Fruit fly (Drosophila melanogaster) whole organism, adult: ENCODE measurements around the gene GstT3.

Experiments
- CG11617 ChIP-seq: fragments of 200-800 bp; sonication (Bioruptor generic); optimal IDR thresholded peaks from 2 replicates; lab custom pipeline; 2017; ENCODE audit warnings: mild to moderate bottlenecking, missing biosample characterization, missing genetic modification reagents, missing genetic modification characterization
- CG12768 ChIP-seq: fragments of 200-800 bp; sonication (Bioruptor generic); optimal IDR thresholded peaks from 2 replicates; lab custom pipeline; 2017; ENCODE audit warnings: missing biosample characterization, missing genetic modification characterization, mild to moderate bottlenecking, moderate library complexity, missing genetic modification reagents
- CG14711 ChIP-seq: fragments of 200-800 bp; sonication (Bioruptor generic); optimal IDR thresholded peaks from 2 replicates; lab custom pipeline; 2018; ENCODE audit warnings: missing biosample characterization, mild to moderate bottlenecking, missing genetic modification characterization, moderate library complexity
- CG1620 ChIP-seq: fragments of 200-800 bp; sonication (Bioruptor generic); optimal IDR thresholded peaks from 2 replicates; lab custom pipeline; 2016; ENCODE audit warnings: missing biosample characterization, missing genetic modification characterization
- CG33017 ChIP-seq: fragments of 200-800 bp; sonication (Bioruptor generic); optimal IDR thresholded peaks from 2 replicates; lab custom pipeline; 2018; ENCODE audit warnings: missing biosample characterization, mild to moderate bottlenecking, missing genetic modification characterization, moderate library complexity
- CG5204 ChIP-seq: fragments of 200-800 bp; sonication (Bioruptor generic); optimal IDR thresholded peaks from 2 replicates; lab custom pipeline; 2016; ENCODE audit warnings: missing biosample characterization, missing genetic modification characterization
- CG7045 ChIP-seq: fragments of 200-800 bp; sonication (Bioruptor generic); optimal IDR thresholded peaks from 2 replicates; lab custom pipeline; 2017; ENCODE audit warnings: missing biosample characterization, mild to moderate bottlenecking, missing genetic modification characterization
- CG7101 ChIP-seq: fragments of 200-800 bp; sonication (Bioruptor generic); optimal IDR thresholded peaks from 2 replicates; lab custom pipeline; 2018; ENCODE audit warnings: missing biosample characterization, mild to moderate bottlenecking, missing genetic modification characterization, moderate library complexity
- Clk ChIP-seq: fragments of 200-800 bp; sonication (Bioruptor generic); optimal IDR thresholded peaks from 2 replicates; lab custom pipeline; 2017; ENCODE audit warnings: missing biosample characterization, missing genetic modification characterization
- Crg-1 ChIP-seq: fragments of 200-800 bp; sonication (Bioruptor generic); optimal IDR thresholded peaks from 2 replicates; lab custom pipeline; 2016; ENCODE audit warnings: missing biosample characterization, missing genetic modification characterization
- Hr96 ChIP-seq: fragments of 200-800 bp; sonication (Bioruptor generic); optimal IDR thresholded peaks from 2 replicates; lab custom pipeline; 2016; ENCODE audit warnings: missing biosample characterization, missing genetic modification characterization
- Mnt ChIP-seq: fragments of 200-800 bp; sonication (Bioruptor generic); optimal IDR thresholded peaks from 2 replicates; lab custom pipeline; 2016; ENCODE audit warnings: missing biosample characterization, mild to moderate bottlenecking, missing genetic modification characterization
- bab1 ChIP-seq: fragments of 200-800 bp; sonication (Bioruptor generic); optimal IDR thresholded peaks from 3 replicates; lab custom pipeline; 2019; ENCODE audit warnings: missing biosample characterization, mild to moderate bottlenecking, missing genetic modification characterization, moderate library complexity
- cic ChIP-seq: fragments of 200-800 bp; sonication (Bioruptor generic); optimal IDR thresholded peaks from 2 replicates; lab custom pipeline; 2017; ENCODE audit warnings: missing biosample characterization, mild to moderate bottlenecking, missing genetic modification characterization, moderate library complexity
- cnc ChIP-seq, 2 experiments: fragments of >200 bp; optimal IDR thresholded peaks; 2 replicates each; lab custom pipeline; 2017
- kay ChIP-seq: fragments of 200-800 bp; sonication (Bioruptor generic); peaks from one replicate; lab custom pipeline; 2016; ENCODE audit warnings: missing biosample characterization, missing genetic modification characterization, borderline replicate concordance
- ovo ChIP-seq: fragments of 200-800 bp; sonication (Bioruptor generic); optimal IDR thresholded peaks from 2 replicates; lab custom pipeline; 2016; ENCODE audit warnings: missing biosample characterization, missing genetic modification characterization
- pad ChIP-seq: fragments of 200-800 bp; sonication (Bioruptor generic); optimal IDR thresholded peaks from 3 replicates; lab custom pipeline; 2017; ENCODE audit warnings: missing biosample characterization, missing genetic modification characterization, mild to moderate bottlenecking, moderate library complexity, missing genetic modification reagents
- tj ChIP-seq: fragments of 200-800 bp; sonication (Bioruptor generic); optimal IDR thresholded peaks from 3 replicates; lab custom pipeline; 2017; ENCODE audit warnings: missing biosample characterization, mild to moderate bottlenecking, missing genetic modification characterization, moderate library complexity
- toe ChIP-seq: fragments of 200-800 bp; sonication (Bioruptor generic); optimal IDR thresholded peaks from 2 replicates; lab custom pipeline; 2016; ENCODE audit warnings: missing biosample characterization, missing genetic modification characterization

The GstT3 gene

DNA sequence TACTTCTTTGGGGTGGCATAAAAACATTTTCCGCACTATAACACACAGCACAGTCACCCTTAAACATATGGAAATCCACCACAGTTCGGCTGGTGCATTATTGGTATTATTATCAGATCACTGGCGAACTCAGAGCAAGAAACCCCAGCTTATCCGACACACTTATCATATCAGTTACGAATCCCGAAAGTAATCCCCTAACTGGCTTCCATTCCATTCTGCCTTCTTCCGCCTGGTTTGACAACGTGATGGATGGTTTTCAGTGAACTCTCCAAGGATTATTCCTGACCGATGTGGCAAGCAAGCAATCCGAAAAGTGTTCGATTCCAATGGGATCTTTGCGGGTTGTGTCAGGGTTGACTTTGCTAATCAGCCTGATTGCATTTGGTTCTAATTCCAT is 31.7 kb downstream of the GstT3 start:
- TF ChIP-seq CG11617 (no peak), CG5204 (GFP tag; lab: Kevin White, UChicago) (no peak), CG7101 (tag; lab: Kevin White, UChicago) (no peak), tj (GFP tag; lab: Kevin White, UChicago) (no peak), Clk (GFP tag; lab: Kevin White, UChicago) (no peak), Hr96 (GFP tag; lab: Kevin White, UChicago) (no peak), CG14711 (no peak), CG12768 (GFP tag; lab: Kevin White, UChicago) (no peak), CG33017 (tag; lab: Kevin White, UChicago) (no peak), Crg-1 (GFP tag; lab: Kevin White, UChicago) (no peak), pad (GFP tag; lab: Kevin White, UChicago) (no peak)

DNA sequence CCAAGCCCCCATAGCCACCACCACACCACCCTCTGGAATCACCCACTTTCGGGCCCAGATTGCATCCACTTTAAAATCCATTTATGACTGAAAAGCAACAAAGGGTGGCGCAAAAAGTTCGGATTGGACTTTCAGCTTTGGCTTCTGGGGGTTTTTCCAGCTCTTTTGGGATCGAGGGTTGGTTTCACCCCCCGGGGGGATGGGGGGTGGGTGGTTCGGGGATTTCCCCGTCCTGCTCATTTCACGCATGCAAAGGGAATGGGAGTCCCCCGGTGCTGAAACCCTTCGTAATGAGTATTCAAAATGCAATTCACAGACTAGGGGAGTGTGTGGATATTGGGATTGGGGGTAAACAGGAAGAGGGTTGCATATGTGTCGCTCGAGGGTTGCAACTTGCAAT is 32.5 kb downstream of the GstT3 start:
- TF ChIP-seq cic (GFP tag; lab: Kevin White, UChicago) (no peak), CG7101 (tag; lab: Kevin White, UChicago) (no peak), CG1620 (GFP tag; lab: Kevin White, UChicago) (no peak), CG5204 (GFP tag; lab: Kevin White, UChicago) (no peak), toe (GFP tag; lab: Kevin White, UChicago) (no peak), tj (GFP tag; lab: Kevin White, UChicago) (no peak), CG11617 (no peak), Clk (GFP tag; lab: Kevin White, UChicago) (no peak), kay (GFP tag; lab: Kevin White, UChicago) (no peak), pad (GFP tag; lab: Kevin White, UChicago) (no peak)

DNA sequence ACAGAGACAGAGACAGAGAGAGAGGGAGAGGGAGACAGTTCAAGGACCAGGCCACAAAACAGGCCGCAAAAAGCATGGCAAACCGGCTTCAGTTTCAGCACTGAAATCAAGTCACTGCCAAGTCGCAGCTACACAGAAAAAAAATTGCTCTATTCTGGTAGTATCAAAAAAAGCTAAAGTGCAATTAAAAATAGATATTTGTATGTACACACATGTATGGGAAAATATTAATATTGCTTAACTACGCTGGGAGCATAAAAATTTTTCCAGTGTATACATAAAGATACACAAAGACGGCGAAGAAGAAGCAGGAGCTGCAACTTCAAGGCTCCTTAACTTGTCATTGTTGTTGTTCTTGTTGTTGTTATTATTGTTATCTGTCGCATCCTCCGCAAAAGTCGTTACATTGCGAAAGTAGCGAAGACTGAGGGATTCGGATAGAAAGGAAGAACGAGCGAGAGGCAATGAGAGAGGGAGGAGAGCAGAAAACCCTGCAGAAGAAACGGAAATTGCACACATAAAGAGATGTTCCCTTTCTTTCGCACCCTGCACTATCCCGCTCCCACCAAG is 33.9 kb downstream of the GstT3 start:
- no peak for TF ChIP-seq tj (GFP tag; lab: Kevin White, UChicago)
- no peak for TF ChIP-seq pad (GFP tag; lab: Kevin White, UChicago)
- no peak for TF ChIP-seq CG14711
- no peak for TF ChIP-seq Crg-1 (GFP tag; lab: Kevin White, UChicago)
- TF ChIP-seq toe (GFP tag; lab: Kevin White, UChicago), result no peak
- no peak for TF ChIP-seq Clk (GFP tag; lab: Kevin White, UChicago)
- TF ChIP-seq cnc (optimal IDR thresholded peaks at IDR 0.05; lab: Kevin White, UChicago), result no peak
- TF ChIP-seq CG7045 (GFP tag; lab: Kevin White, UChicago), result no peak
- TF ChIP-seq Mnt (GFP tag; lab: Kevin White, UChicago), result no peak
- no peak for TF ChIP-seq CG12768 (GFP tag; lab: Kevin White, UChicago)
- TF ChIP-seq kay (GFP tag; lab: Kevin White, UChicago), result no peak
- no peak for TF ChIP-seq CG5204 (GFP tag; lab: Kevin White, UChicago)
- no peak for TF ChIP-seq CG33017 (tag; lab: Kevin White, UChicago)
- no peak for TF ChIP-seq CG11617

DNA sequence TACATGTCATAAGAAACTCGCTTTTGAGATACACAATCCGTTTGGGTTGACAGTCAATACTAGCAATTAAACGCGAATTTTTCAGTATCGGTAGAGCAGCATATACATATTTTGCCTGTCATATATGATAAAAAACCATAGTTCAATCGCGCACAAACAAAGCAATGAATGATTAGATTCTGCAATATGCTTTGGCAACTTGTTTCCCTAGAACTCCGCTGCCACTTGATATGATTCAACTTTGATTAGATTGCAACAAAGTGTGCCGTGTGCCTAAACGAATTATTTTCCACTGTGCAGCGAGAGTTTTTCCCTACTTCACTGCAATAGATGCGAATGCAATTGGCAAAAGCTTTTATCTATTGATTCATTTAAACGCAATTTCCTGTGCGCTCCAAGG is 34.4 kb downstream of the GstT3 start:
- TF ChIP-seq cnc (optimal IDR thresholded peaks at IDR 0.05; lab: Kevin White, UChicago), result no peak
- TF ChIP-seq Mnt (GFP tag; lab: Kevin White, UChicago), result no peak
- no peak for TF ChIP-seq ovo (GFP tag; lab: Kevin White, UChicago)
- TF ChIP-seq CG12768 (GFP tag; lab: Kevin White, UChicago), result no peak
- TF ChIP-seq toe (GFP tag; lab: Kevin White, UChicago), result no peak
- no peak for TF ChIP-seq CG11617
- TF ChIP-seq Hr96 (GFP tag; lab: Kevin White, UChicago), result no peak
- TF ChIP-seq cic (GFP tag; lab: Kevin White, UChicago), result no peak
- TF ChIP-seq Crg-1 (GFP tag; lab: Kevin White, UChicago), result no peak
- no peak for TF ChIP-seq CG7101 (tag; lab: Kevin White, UChicago)
- no peak for TF ChIP-seq bab1 (GFP tag; lab: Kevin White, UChicago)
- TF ChIP-seq tj (GFP tag; lab: Kevin White, UChicago), result no peak
- TF ChIP-seq CG7045 (GFP tag; lab: Kevin White, UChicago), result no peak
- TF ChIP-seq CG14711, result no peak

DNA sequence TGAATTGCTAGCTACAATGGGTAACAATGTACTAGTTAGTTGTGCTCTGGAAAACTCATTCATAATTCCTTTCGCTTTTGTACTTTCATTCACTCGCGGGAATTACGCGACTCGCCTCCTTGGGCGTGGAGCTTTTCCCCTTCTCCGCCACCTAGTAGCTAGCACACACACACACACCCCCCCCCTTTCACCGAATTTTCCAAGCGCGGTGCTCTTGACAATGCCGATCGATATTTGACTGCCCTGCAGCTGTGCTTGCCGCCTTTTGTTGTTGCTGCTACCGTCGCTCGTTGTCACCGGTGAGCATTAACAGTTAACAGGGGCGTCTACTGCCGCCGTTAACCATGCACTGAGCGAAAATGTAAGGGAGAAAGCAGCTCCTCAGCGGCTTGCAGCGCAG is 35.0 kb downstream of the GstT3 start:
- TF ChIP-seq pad (GFP tag; lab: Kevin White, UChicago) (no peak), bab1 (GFP tag; lab: Kevin White, UChicago) (no peak), cic (GFP tag; lab: Kevin White, UChicago) (no peak), CG7101 (tag; lab: Kevin White, UChicago) (no peak)

DNA sequence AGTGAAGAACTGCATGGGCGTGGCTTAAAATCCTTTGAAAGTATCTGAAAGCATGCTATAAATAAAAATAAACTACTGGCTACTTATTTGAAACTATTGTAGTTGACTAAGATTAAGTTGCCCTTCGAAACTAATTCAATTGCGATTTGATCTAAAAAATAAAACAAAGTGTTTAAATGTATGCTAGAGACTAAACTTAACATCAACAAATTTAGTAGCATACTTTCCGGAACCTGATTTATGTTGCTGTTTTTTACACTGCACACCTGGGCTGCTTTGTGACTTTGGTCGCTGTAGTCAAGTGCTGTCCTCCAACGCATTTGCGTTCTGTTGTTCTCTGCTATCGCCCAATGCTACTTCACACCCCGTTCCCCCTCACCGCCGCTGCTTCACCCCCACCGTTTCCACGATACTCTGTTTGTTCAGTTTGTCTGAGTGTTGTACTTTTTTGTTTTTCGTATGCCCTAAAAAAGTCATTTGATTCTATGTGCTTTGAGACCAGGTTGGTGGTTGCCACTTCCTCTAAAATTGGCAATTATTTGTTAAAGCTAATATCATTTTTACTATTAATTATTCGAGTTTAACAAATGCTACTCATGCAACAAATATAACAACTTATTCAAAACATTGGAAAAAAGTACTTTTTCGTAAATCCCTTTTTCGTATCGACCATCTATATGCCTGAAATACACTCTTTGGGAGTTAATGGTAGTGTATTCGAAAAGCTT is 35.7 kb downstream of the GstT3 start:
- TF ChIP-seq cic (GFP tag; lab: Kevin White, UChicago) (peak; percentile 21), Hr96 (GFP tag; lab: Kevin White, UChicago) (peak; percentile 51), bab1 (GFP tag; lab: Kevin White, UChicago) (no peak), pad (GFP tag; lab: Kevin White, UChicago) (peak; percentile 29), CG1620 (GFP tag; lab: Kevin White, UChicago) (no peak), CG14711 (peak; percentile 29), CG7101 (tag; lab: Kevin White, UChicago) (peak; percentile 17), tj (GFP tag; lab: Kevin White, UChicago) (peak; percentile 12), Mnt (GFP tag; lab: Kevin White, UChicago) (peak; percentile 44), CG11617 (peak; percentile 44)
